Worm (Caenorhabditis elegans): ENCODE measurements around the gene fbxo-11.2.

ce11 chrIII:1030965-1031364 is 22.1 kb downstream of the fbxo-11.2 start, which contains the start of the genes clc-26 and E_BE45912.2:
- no peak for TF ChIP-seq T22C8.4 (GFP tag; IDR thresholded peaks at IDR 0.05)
- no peak for TF ChIP-seq med-1 (GFP tag; optimal IDR thresholded peaks at IDR 0.05; ENCODE audit: insufficient read depth)
- no peak for TF ChIP-seq flt-1 (GFP tag; IDR thresholded peaks at IDR 0.05)
- no peak for TF ChIP-seq cog-1 (tag; optimal IDR thresholded peaks at IDR 0.05)
